Fruit fly (Drosophila melanogaster): ENCODE results near the gene Naa60.
A peak's percentile ranks its signal among the peaks of the same experiment; 100 is the strongest.

The Naa60 gene

dm6 chr3L:9678007-9678497, 48.6 kb upstream of the Naa60 start (continued):
- TF ChIP-seq sc (optimal IDR thresholded peaks at IDR 0.05) = no peak
- TF ChIP-seq sc (GFP tag; optimal IDR thresholded peaks at IDR 0.05) = peak; percentile 23
- TF ChIP-seq Asciz (GFP tag; optimal IDR thresholded peaks at IDR 0.05) = peak; percentile 13
- TF ChIP-seq tio (GFP tag; optimal IDR thresholded peaks at IDR 0.05) = peak; percentile 19
- TF ChIP-seq CG10321 (GFP tag; IDR thresholded peaks at IDR 0.05) = peak; percentile 68
- peak; percentile 3 for TF ChIP-seq psq (GFP tag; optimal IDR thresholded peaks at IDR 0.05)
- TF ChIP-seq az2 (GFP tag; optimal IDR thresholded peaks at IDR 0.05) = no peak
- peak; percentile 9 for TF ChIP-seq PHDP (tag; optimal IDR thresholded peaks at IDR 0.05)
- TF ChIP-seq CG8924 (tag; optimal IDR thresholded peaks at IDR 0.05) = peak; percentile 29
- TF ChIP-seq ase (GFP tag; IDR thresholded peaks at IDR 0.05) = no peak
- peak; percentile 85 for TF ChIP-seq grau (tag; optimal IDR thresholded peaks at IDR 0.05)
- 0 out of 2 replicates have a peak, but pooled peaks have one; percentile 7 for TF ChIP-seq chm (GFP tag; IDR thresholded peaks at IDR 0.05)
- peak; percentile 88 for TF ChIP-seq kay (GFP tag; optimal IDR thresholded peaks at IDR 0.05)
- peak; percentile 6 for TF ChIP-seq CG10209 (GFP tag; optimal IDR thresholded peaks at IDR 0.05)
- no peak for TF ChIP-seq amos (GFP tag; IDR thresholded peaks at IDR 0.05; ENCODE audit: partially characterized antibody)
- TF ChIP-seq Trl (optimal IDR thresholded peaks at IDR 0.05) = peak; percentile 58 to 79
- TF ChIP-seq Trl (GFP tag; optimal IDR thresholded peaks at IDR 0.05) = peak; percentile 5
- TF ChIP-seq zfh2 (GFP tag; optimal IDR thresholded peaks at IDR 0.05) = no peak
- no peak for TF ChIP-seq Hand (GFP tag; optimal IDR thresholded peaks at IDR 0.05)
- TF ChIP-seq Jarid2 (GFP tag; optimal IDR thresholded peaks at IDR 0.05) = no peak
- TF ChIP-seq tll (GFP tag; optimal IDR thresholded peaks at IDR 0.05) = peak in 1 of 2 experiments; percentile 42
- 0 out of 3 replicates have a peak, but pooled peaks have one; percentile 57 for TF ChIP-seq z (GFP tag; IDR thresholded peaks at IDR 0.05)
- peak; percentile 6 for TF ChIP-seq CG12391 (tag; optimal IDR thresholded peaks at IDR 0.05)
- TF ChIP-seq CG6791 (GFP tag; IDR thresholded peaks at IDR 0.05; ENCODE audit: partially characterized antibody) = 0 out of 3 replicates have a peak, but pooled peaks have one; percentile 40
- TF ChIP-seq CG8388 (GFP tag; optimal IDR thresholded peaks at IDR 0.05) = peak; percentile 68
- 0 out of 2 replicates have a peak, but pooled peaks have one; percentile 5 for TF ChIP-seq ranshi (GFP tag; IDR thresholded peaks at IDR 0.05)
- TF ChIP-seq CG4282 (GFP tag; optimal IDR thresholded peaks at IDR 0.05) = peak; percentile 53
- no peak for TF ChIP-seq CG11696 (GFP tag; IDR thresholded peaks at IDR 0.05)
- no peak for TF ChIP-seq pb (GFP tag; optimal IDR thresholded peaks at IDR 0.05)
- peak; percentile 30 for TF ChIP-seq HLHmδ (GFP tag; optimal IDR thresholded peaks at IDR 0.05)
- TF ChIP-seq kni (GFP tag; optimal IDR thresholded peaks at IDR 0.05) = peak; percentile 24
- no peak for TF ChIP-seq pfk (GFP tag; optimal IDR thresholded peaks at IDR 0.05)
- peak; percentile 19 for TF ChIP-seq nom (GFP tag; optimal IDR thresholded peaks at IDR 0.05)
- TF ChIP-seq ash1 (GFP tag; optimal IDR thresholded peaks at IDR 0.05) = no peak
- no peak for TF ChIP-seq ci (GFP tag; IDR thresholded peaks at IDR 0.05)
- TF ChIP-seq NFAT (GFP tag; IDR thresholded peaks at IDR 0.05) = no peak
- TF ChIP-seq CG30020 (tag; optimal IDR thresholded peaks at IDR 0.05) = no peak
- peak; percentile 21 for TF ChIP-seq gcm (GFP tag; optimal IDR thresholded peaks at IDR 0.05)
- peak; percentile 39; the same call in 1 of the 3 replicates for TF ChIP-seq CG34224 (GFP tag; IDR thresholded peaks at IDR 0.05; ENCODE audit: partially characterized antibody)
- TF ChIP-seq zfh1 (GFP tag; IDR thresholded peaks at IDR 0.05) = no peak
- TF ChIP-seq ERR (GFP tag; optimal IDR thresholded peaks at IDR 0.05) = no peak
- no peak for TF ChIP-seq Nf-YA (GFP tag; IDR thresholded peaks at IDR 0.05)
- peak; percentile 17 for TF ChIP-seq CG3163 (GFP tag; optimal IDR thresholded peaks at IDR 0.05)
- TF ChIP-seq CG1832 (GFP tag; optimal IDR thresholded peaks at IDR 0.05) = peak; percentile 69
- peak; percentile 41 for TF ChIP-seq ATbp (GFP tag; optimal IDR thresholded peaks at IDR 0.05)
- peak; percentile 71 for TF ChIP-seq cg (GFP tag; optimal IDR thresholded peaks at IDR 0.05)
